Fruit fly (Drosophila melanogaster) whole organism, embryonic: ENCODE data around the gene CG13113.
A peak's percentile ranks its signal among the peaks of the same experiment; 100 is the strongest.

ENCODE experiments used
- Bteb2 ChIP-seq: fragments of 200-800 bp; sonication (Bioruptor generic); optimal IDR thresholded peaks from 2 replicates; lab custom pipeline; 2016; ENCODE audit warnings: missing biosample characterization, missing genetic modification characterization
- CG10321 ChIP-seq: fragments of 200-800 bp; sonication (Bioruptor generic); IDR thresholded peaks from 2 replicates; pipeline ENCODE4 v1.3.6; 2022; ENCODE audit warnings: missing biosample characterization, missing genetic modification characterization
- CG10543 ChIP-seq: fragments of 200-800 bp; sonication (Bioruptor generic); optimal IDR thresholded peaks from 3 replicates; lab custom pipeline; 2017; ENCODE audit warnings: missing biosample characterization, mild to moderate bottlenecking, missing genetic modification characterization, moderate library complexity
- CG11247 ChIP-seq: fragments of 200-800 bp; sonication (Bioruptor generic); IDR thresholded peaks from 2 replicates; pipeline ENCODE4 v1.3.6; 2022; ENCODE audit warnings: missing biosample characterization, missing genetic modification characterization
- CG12104 ChIP-seq: fragments of 200-800 bp; sonication (Bioruptor generic); optimal IDR thresholded peaks from 3 replicates; lab custom pipeline; 2016; ENCODE audit warnings: missing biosample characterization, missing genetic modification characterization
- CG14050 ChIP-seq: fragments of 200-800 bp; sonication (Bioruptor generic); IDR thresholded peaks from 3 replicates; pipeline ENCODE4 v1.3.6; 2022; ENCODE audit warnings: missing biosample characterization, missing genetic modification characterization
- CG14965 ChIP-seq: fragments of 200-800 bp; sonication (Bioruptor generic); optimal IDR thresholded peaks from 2 replicates; lab custom pipeline; 2016; ENCODE audit warnings: missing biosample characterization, missing genetic modification characterization, borderline replicate concordance
- CG15073 ChIP-seq: fragments of 200-800 bp; sonication (Bioruptor generic); optimal IDR thresholded peaks from 2 replicates; lab custom pipeline; 2016; ENCODE audit warnings: missing biosample characterization, missing genetic modification characterization
- CG2116 ChIP-seq: fragments of 200-800 bp; sonication (Bioruptor generic); optimal IDR thresholded peaks from 3 replicates; lab custom pipeline; 2018; ENCODE audit warnings: missing biosample characterization, mild to moderate bottlenecking, missing genetic modification characterization
- CG31388 ChIP-seq: fragments of 200-800 bp; sonication (Bioruptor generic); optimal IDR thresholded peaks from 2 replicates; lab custom pipeline; 2016; ENCODE audit warnings: missing biosample characterization, missing genetic modification characterization
- CG33557 ChIP-seq: fragments of 200-800 bp; sonication (Bioruptor generic); optimal IDR thresholded peaks from 2 replicates; lab custom pipeline; 2019; ENCODE audit warnings: missing biosample characterization, mild to moderate bottlenecking, missing genetic modification characterization, moderate library complexity
- CG4328 ChIP-seq: fragments of 200-800 bp; sonication (Bioruptor generic); optimal IDR thresholded peaks from 3 replicates; lab custom pipeline; 2017; ENCODE audit warnings: missing biosample characterization, missing genetic modification reagents, missing genetic modification characterization
- CG4424 ChIP-seq: fragments of 200-800 bp; sonication (Bioruptor generic); optimal IDR thresholded peaks from 3 replicates; lab custom pipeline; 2016; ENCODE audit warnings: missing biosample characterization, missing genetic modification characterization
- CG4707 ChIP-seq: fragments of 200-800 bp; sonication (Bioruptor generic); optimal IDR thresholded peaks from 2 replicates; lab custom pipeline; 2018; ENCODE audit warnings: missing biosample characterization, mild to moderate bottlenecking, missing genetic modification characterization, moderate library complexity
- CG4854 ChIP-seq: fragments of 200-800 bp; sonication (Bioruptor generic); optimal IDR thresholded peaks from 2 replicates; lab custom pipeline; 2016; ENCODE audit warnings: missing biosample characterization, missing genetic modification characterization, inconsistent platforms
- CG7786 ChIP-seq: fragments of 200-800 bp; sonication (Bioruptor generic); optimal IDR thresholded peaks from 2 replicates; lab custom pipeline; 2016; ENCODE audit warnings: missing biosample characterization, missing genetic modification characterization
- CG7839 ChIP-seq: fragments of 200-800 bp; sonication (Bioruptor generic); optimal IDR thresholded peaks from 3 replicates; lab custom pipeline; 2018; ENCODE audit warnings: missing biosample characterization, mild to moderate bottlenecking, missing genetic modification characterization, moderate library complexity
- CG8359 ChIP-seq: fragments of 200-800 bp; sonication (Bioruptor generic); optimal IDR thresholded peaks from 2 replicates; lab custom pipeline; 2017; ENCODE audit warnings: missing biosample characterization, mild to moderate bottlenecking, missing genetic modification characterization, borderline replicate concordance
- CG9727 ChIP-seq: fragments of 200-800 bp; sonication (Bioruptor generic); optimal IDR thresholded peaks from 3 replicates; lab custom pipeline; 2017; ENCODE audit warnings: missing biosample characterization, mild to moderate bottlenecking, missing genetic modification characterization
- Dip3 ChIP-seq: fragments of 200-800 bp; sonication (Bioruptor generic); optimal IDR thresholded peaks from 3 replicates; lab custom pipeline; 2016; ENCODE audit warnings: missing biosample characterization, missing genetic modification characterization
- E2f1 ChIP-seq: fragments of 200-800 bp; sonication (Bioruptor generic); IDR thresholded peaks from 2 replicates; pipeline ENCODE4 v1.3.6; 2022; ENCODE audit warnings: missing biosample characterization, missing genetic modification characterization
- HLH4C ChIP-seq: fragments of 200-800 bp; sonication (Bioruptor generic); IDR thresholded peaks from 3 replicates; pipeline ENCODE4 v1.3.6; 2022; ENCODE audit warnings: missing biosample characterization, missing genetic modification characterization; ENCODE audit not compliant: partially characterized antibody
- HLH54F ChIP-seq: fragments of 200-800 bp; sonication (Bioruptor generic); optimal IDR thresholded peaks from 3 replicates; lab custom pipeline; 2016; ENCODE audit warnings: missing biosample characterization, missing genetic modification characterization
- HLHmδ ChIP-seq: fragments of 200-800 bp; sonication (Bioruptor generic); optimal IDR thresholded peaks from 2 replicates; lab custom pipeline; 2018; ENCODE audit warnings: missing biosample characterization, mild to moderate bottlenecking, missing genetic modification characterization, moderate library complexity
- Jarid2 ChIP-seq: fragments of 200-800 bp; sonication (Bioruptor generic); optimal IDR thresholded peaks from 3 replicates; lab custom pipeline; 2017; ENCODE audit warnings: mild to moderate bottlenecking, missing biosample characterization, missing genetic modification reagents, missing genetic modification characterization
- Lpt ChIP-seq: fragments of >200 bp; optimal IDR thresholded peaks from 2 replicates; lab custom pipeline; 2018; ENCODE audit warnings: missing biosample characterization, missing genetic modification characterization
- NC2β ChIP-seq: fragments of 200-800 bp; sonication (Bioruptor generic); optimal IDR thresholded peaks from 2 replicates; lab custom pipeline; 2016; ENCODE audit warnings: missing biosample characterization, missing genetic modification characterization
- Oli ChIP-seq: fragments of 200-800 bp; sonication (Bioruptor generic); optimal IDR thresholded peaks from 2 replicates; lab custom pipeline; 2018; ENCODE audit warnings: missing biosample characterization, mild to moderate bottlenecking, missing genetic modification characterization, moderate library complexity
- Rx ChIP-seq: fragments of 200-800 bp; sonication (Bioruptor generic); IDR thresholded peaks from 2 replicates; pipeline ENCODE4 v1.3.6; 2022; ENCODE audit warnings: missing biosample characterization, missing genetic modification characterization
- Trl ChIP-seq, 3 experiments: fragments of >200 bp in 2 of 3; fragments of 200-800 bp in 1 of 3; sonication (Bioruptor generic) in 1 of 3; optimal IDR thresholded peaks; 2 replicates in 1 of 3; 3 replicates in 2 of 3; lab custom pipeline; 2016 to 2017; ENCODE audit warnings: missing biosample characterization in 1 of 3, missing genetic modification characterization in 1 of 3
- ab ChIP-seq: fragments of 200-800 bp; sonication (Bioruptor generic); optimal IDR thresholded peaks from 2 replicates; lab custom pipeline; 2016; ENCODE audit warnings: missing biosample characterization, missing genetic modification characterization
- abd-A ChIP-seq: fragments of 200-800 bp; sonication (Bioruptor generic); optimal IDR thresholded peaks from 3 replicates; lab custom pipeline; 2019; ENCODE audit warnings: missing biosample characterization, mild to moderate bottlenecking, missing genetic modification characterization, moderate library complexity
- bbx ChIP-seq: fragments of 200-800 bp; sonication (Bioruptor generic); IDR thresholded peaks from 2 replicates; pipeline ENCODE4 v1.3.6; 2022; ENCODE audit warnings: missing biosample characterization, missing genetic modification characterization; ENCODE audit not compliant: partially characterized antibody
- exex ChIP-seq: fragments of 200-800 bp; sonication (Bioruptor generic); optimal IDR thresholded peaks from 4 replicates; lab custom pipeline; 2018; ENCODE audit warnings: missing biosample characterization, mild to moderate bottlenecking, missing genetic modification characterization, moderate library complexity
- fd102C ChIP-seq: fragments of 200-800 bp; sonication (Bioruptor generic); optimal IDR thresholded peaks from 2 replicates; lab custom pipeline; 2018; ENCODE audit warnings: missing biosample characterization, mild to moderate bottlenecking, missing genetic modification characterization, moderate library complexity
- gsb ChIP-seq: fragments of 200-800 bp; sonication (Bioruptor generic); IDR thresholded peaks from 2 replicates; pipeline ENCODE4 v1.3.6; 2022; ENCODE audit warnings: missing biosample characterization, missing genetic modification characterization
- hth ChIP-seq: fragments of >200 bp; optimal IDR thresholded peaks from 2 replicates; lab custom pipeline; 2017; ENCODE audit warnings: inconsistent platforms
- inv ChIP-seq: fragments of 200-800 bp; sonication (Bioruptor generic); IDR thresholded peaks from 2 replicates; pipeline ENCODE4 v1.3.6; 2022; ENCODE audit warnings: missing biosample characterization, missing genetic modification characterization; ENCODE audit not compliant: partially characterized antibody
- jigr1 ChIP-seq: fragments of 200-800 bp; sonication (Bioruptor generic); IDR thresholded peaks from 3 replicates; pipeline ENCODE4 v1.3.6; 2022; ENCODE audit warnings: missing biosample characterization, missing genetic modification characterization
- pnt ChIP-seq: fragments of 200-800 bp; sonication (Bioruptor generic); optimal IDR thresholded peaks from 3 replicates; lab custom pipeline; 2016; ENCODE audit warnings: missing biosample characterization, missing genetic modification characterization
- ranshi ChIP-seq: fragments of 200-800 bp; sonication (Bioruptor generic); IDR thresholded peaks from 2 replicates; pipeline ENCODE4 v1.3.6; 2022; ENCODE audit warnings: missing biosample characterization, missing genetic modification characterization
- scrt ChIP-seq: fragments of 200-800 bp; sonication (Bioruptor generic); optimal IDR thresholded peaks from 2 replicates; lab custom pipeline; 2018; ENCODE audit warnings: missing biosample characterization, mild to moderate bottlenecking, missing genetic modification characterization, moderate library complexity
- seq ChIP-seq: fragments of 200-800 bp; sonication (Bioruptor generic); IDR thresholded peaks from 2 replicates; pipeline ENCODE4 v1.3.6; 2022; ENCODE audit warnings: missing biosample characterization, missing genetic modification characterization
- sisA ChIP-seq: fragments of 200-800 bp; sonication (Bioruptor generic); IDR thresholded peaks from 2 replicates; pipeline ENCODE4 v1.3.6; 2022; ENCODE audit warnings: missing biosample characterization, missing genetic modification characterization
- tap ChIP-seq: fragments of 200-800 bp; optimal IDR thresholded peaks from 3 replicates; lab custom pipeline; 2019; ENCODE audit warnings: missing biosample characterization, mild to moderate bottlenecking, missing genetic modification characterization, moderate library complexity
- toy ChIP-seq: fragments of 200-800 bp; sonication (Bioruptor generic); IDR thresholded peaks from 2 replicates; pipeline ENCODE4 v1.3.6; 2022; ENCODE audit warnings: missing biosample characterization, missing genetic modification characterization
- vnd ChIP-seq: fragments of 200-800 bp; sonication (Bioruptor generic); IDR thresholded peaks from 3 replicates; pipeline ENCODE4 v1.3.6; 2022; ENCODE audit warnings: missing biosample characterization, missing genetic modification characterization; ENCODE audit not compliant: partially characterized antibody
- vvl ChIP-seq: fragments of 200-800 bp; sonication (Bioruptor generic); IDR thresholded peaks from 2 replicates; pipeline ENCODE4 v1.3.6; 2022; ENCODE audit warnings: missing biosample characterization, missing genetic modification characterization
- wek ChIP-seq: fragments of 200-800 bp; sonication (Bioruptor generic); optimal IDR thresholded peaks from 3 replicates; lab custom pipeline; 2018; ENCODE audit warnings: missing biosample characterization, mild to moderate bottlenecking, missing genetic modification characterization, moderate library complexity

The CG13113 gene

DNA sequence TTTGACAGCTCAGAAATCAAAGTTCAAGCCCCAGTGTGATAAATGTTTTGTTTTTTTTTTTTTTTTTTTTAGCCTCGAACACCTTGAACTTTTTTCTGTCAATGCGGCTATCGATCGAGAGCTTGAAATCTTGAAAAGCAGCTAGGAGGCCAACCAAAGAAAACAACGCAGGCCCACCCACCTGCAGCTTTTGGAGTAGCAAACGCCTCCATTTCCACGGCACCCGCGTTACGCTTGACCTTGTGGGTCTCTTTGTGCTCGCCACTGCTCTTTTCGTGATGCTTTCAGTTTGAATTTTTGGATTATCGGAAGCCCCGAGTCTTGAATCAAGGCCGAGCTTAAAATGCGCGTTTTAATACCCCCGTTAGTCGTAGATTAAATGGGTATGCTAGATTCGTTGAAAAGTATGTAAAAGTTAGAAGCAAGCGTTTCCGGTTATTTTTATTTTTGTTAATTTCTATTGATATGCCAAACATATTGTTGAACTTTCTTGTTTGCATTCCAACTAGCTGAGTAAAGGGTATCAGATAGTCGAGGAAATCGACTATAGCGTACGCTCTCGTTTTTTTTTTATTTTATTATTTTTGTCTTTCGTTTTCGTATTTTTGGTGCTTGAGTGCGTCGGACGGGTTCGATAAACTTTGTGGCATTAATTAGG is 41.1 kb upstream of the CG13113 start (continued):
- TF ChIP-seq Oli (tag; lab: Kevin White, UChicago) (peak; percentile 86), HLH4C (no peak), toy (GFP tag; lab: Robert Waterston, UW) (0 out of 2 replicates have a peak, but pooled peaks have one; percentile 27), CG10321 (no peak; the same call in 1 of the 2 replicates), scrt (peak; percentile 26), CG14965 (GFP tag; lab: Kevin White, UChicago) (no peak), CG15073 (GFP tag; lab: Kevin White, UChicago) (no peak), Jarid2 (GFP tag; lab: Kevin White, UChicago) (no peak), exex (tag; lab: Kevin White, UChicago) (peak; percentile 5), HLH54F (GFP tag; lab: Kevin White, UChicago) (peak; percentile 18), pnt (GFP tag; lab: Kevin White, UChicago) (peak; percentile 31), ab (GFP tag; lab: Kevin White, UChicago) (no peak), tap (peak; percentile 32), CG10543 (GFP tag; lab: Kevin White, UChicago) (no peak), Trl (optimal IDR thresholded peaks at IDR 0.05; lab: Kevin White, UChicago) (no peak), Trl (GFP tag; optimal IDR thresholded peaks at IDR 0.05; lab: Kevin White, UChicago) (no peak), CG12104 (GFP tag; lab: Kevin White, UChicago) (peak; percentile 36), ranshi (GFP tag; lab: Robert Waterston, UW) (peak; percentile 76; the same call in 1 of the 2 replicates), hth (lab: Kevin White, UChicago) (no peak), wek (GFP tag; lab: Kevin White, UChicago) (no peak), CG33557 (GFP tag; lab: Kevin White, UChicago) (no peak), CG8359 (GFP tag; lab: Kevin White, UChicago) (no peak), CG31388 (no peak), Bteb2 (peak; percentile 63), HLHmδ (GFP tag; lab: Kevin White, UChicago) (no peak), CG9727 (GFP tag; lab: Kevin White, UChicago) (peak; percentile 11), seq (GFP tag; lab: Robert Waterston, UW) (peak; percentile 83), inv (GFP tag; lab: Robert Waterston, UW) (no peak), gsb (GFP tag; lab: Robert Waterston, UW) (peak; percentile 41; the same call in 1 of the 2 replicates), CG4328 (no peak), CG4707 (GFP tag; lab: Kevin White, UChicago) (peak; percentile 37), Dip3 (no peak), CG2116 (peak; percentile 10), vvl (GFP tag; lab: Robert Waterston, UW) (peak; percentile 91), CG7786 (GFP tag; lab: Kevin White, UChicago) (no peak), Rx (GFP tag; lab: Robert Waterston, UW) (peak; percentile 55), jigr1 (peak; percentile 30; the same call in 1 of the 3 replicates), vnd (no peak), CG11247 (GFP tag; lab: Robert Waterston, UW) (peak; percentile 67; the same call in 1 of the 2 replicates), bbx (GFP tag; lab: Robert Waterston, UW) (no peak), CG14050 (GFP tag; lab: Robert Waterston, UW) (peak; percentile 77), Lpt (GFP tag; lab: Kevin White, UChicago) (no peak), E2f1 (GFP tag; lab: Robert Waterston, UW) (peak; percentile 79), CG4424 (GFP tag; lab: Kevin White, UChicago) (peak; percentile 47), abd-A (tag; lab: Kevin White, UChicago) (no peak), CG7839 (tag; lab: Kevin White, UChicago) (peak; percentile 77), CG4854 (GFP tag; lab: Kevin White, UChicago) (no peak), sisA (GFP tag; lab: Robert Waterston, UW) (peak; percentile 79), NC2β (GFP tag; lab: Kevin White, UChicago) (no peak), fd102C (GFP tag; lab: Kevin White, UChicago) (no peak)
